Worm (Caenorhabditis elegans): ENCODE data around the gene F44E5.17.
A peak's percentile ranks its signal among the peaks of the same experiment; 100 is the strongest.

The F44E5.17 gene

DNA sequence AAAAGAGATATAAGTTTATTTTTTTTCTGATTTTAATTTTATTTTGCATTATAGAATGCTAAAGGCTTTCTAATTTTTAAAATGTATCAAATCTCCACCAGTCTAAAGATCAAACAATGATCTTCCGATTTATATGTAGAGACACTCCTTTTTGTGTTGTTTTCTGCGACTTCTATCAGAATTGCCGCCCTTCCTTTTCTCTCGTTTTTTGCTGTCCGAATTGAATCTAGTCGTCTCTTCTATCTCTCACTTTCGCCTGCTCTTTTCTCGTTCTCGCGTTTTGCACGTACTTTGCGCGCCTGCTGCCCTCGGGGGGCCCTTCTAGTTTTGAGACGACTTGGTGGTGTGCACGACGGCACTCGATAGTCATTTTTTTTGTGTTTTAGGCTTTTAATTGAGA, 24.0 kb downstream of the F44E5.17 start (continued):
- TF ChIP-seq ceh-20 (GFP tag; IDR thresholded peaks at IDR 0.05): peak; percentile 50; the same call in 1 of the 2 replicates
- peak; percentile 44 for TF ChIP-seq nhr-28 (tag; optimal IDR thresholded peaks at IDR 0.05)
- peak; percentile 31 for TF ChIP-seq T20F7.1 (GFP tag; optimal IDR thresholded peaks at IDR 0.05)
- TF ChIP-seq snpc-1.2 (GFP tag; IDR thresholded peaks at IDR 0.05): no peak
- no peak for TF ChIP-seq vab-7 (GFP tag; IDR thresholded peaks at IDR 0.05)
- peak in 1 of 2 experiments; percentile 92 for TF ChIP-seq unc-62 (GFP tag; optimal IDR thresholded peaks at IDR 0.05 in 1 of 2)
- no peak for TF ChIP-seq unc-62 (tag; optimal IDR thresholded peaks at IDR 0.05)
- no peak for TF ChIP-seq lin-38 (GFP tag; IDR thresholded peaks at IDR 0.05)
- TF ChIP-seq mes-2 (tag; optimal IDR thresholded peaks at IDR 0.05; ENCODE audit: poor library complexity, severe bottlenecking): peak; percentile 18
- no peak for TF ChIP-seq nhr-10 (tag; optimal IDR thresholded peaks at IDR 0.05)
- no peak for TF ChIP-seq nhr-237 (tag; optimal IDR thresholded peaks at IDR 0.05)
- no peak for TF ChIP-seq saeg-2 (GFP tag; IDR thresholded peaks at IDR 0.05)
- TF ChIP-seq hmg-1.1 (GFP tag; IDR thresholded peaks at IDR 0.05): peak; percentile 49; the same call in 1 of the 2 replicates
- no peak for TF ChIP-seq nhr-76 (tag; optimal IDR thresholded peaks at IDR 0.05)
- peak; percentile 100 for TF ChIP-seq aha-1 (tag)
- no peak for TF ChIP-seq zip-2 (tag; optimal IDR thresholded peaks at IDR 0.05)
- TF ChIP-seq rbr-2 (tag; optimal IDR thresholded peaks at IDR 0.05): peak; percentile 30
- TF ChIP-seq lin-15B (tag; optimal IDR thresholded peaks at IDR 0.05): no peak
- TF ChIP-seq daf-8 (GFP tag; IDR thresholded peaks at IDR 0.05): no peak
- peak; percentile 65 for TF ChIP-seq mep-1 (tag; optimal IDR thresholded peaks at IDR 0.05)
- peak; percentile 46; the same call in 1 of the 2 replicates for TF ChIP-seq zfp-3 (GFP tag; conservative IDR thresholded peaks at IDR 0.05)
- no peak for TF ChIP-seq fos-1 (tag; optimal IDR thresholded peaks at IDR 0.05)
- peak; percentile 45 for TF ChIP-seq spr-1 (tag; optimal IDR thresholded peaks at IDR 0.05)
- TF ChIP-seq ceh-82 (tag; optimal IDR thresholded peaks at IDR 0.05): no peak
- peak; percentile 36 to 55 for TF ChIP-seq mdl-1 (tag; optimal IDR thresholded peaks at IDR 0.05)

DNA sequence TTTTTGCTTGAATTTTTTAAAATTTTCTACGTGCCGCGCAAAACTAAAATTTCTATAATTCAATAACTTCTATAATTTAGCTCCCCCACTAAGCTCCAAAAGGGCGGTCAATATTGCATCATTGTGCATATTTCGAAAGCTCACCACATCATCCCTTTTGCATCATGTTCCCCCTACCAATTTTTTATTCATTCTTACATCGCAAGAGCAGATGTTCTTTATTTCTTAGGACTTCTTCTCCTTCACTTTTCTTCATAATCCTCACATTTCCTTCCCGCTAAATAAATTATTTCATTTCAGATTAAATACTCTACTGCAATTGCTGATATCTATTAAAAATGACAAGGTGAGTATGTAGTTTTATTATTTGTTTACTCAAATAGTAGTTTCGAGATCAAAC, 24.5 kb downstream of the F44E5.17 start, which contains the start of gene ldh-1:
Gene ldh-1 (plus strand): TSS at position 301 of the 400 bp plus-strand sequence.
- no peak for TF ChIP-seq nhr-102 (tag; optimal IDR thresholded peaks at IDR 0.05)
- no peak for TF ChIP-seq hlh-30 (tag; optimal IDR thresholded peaks at IDR 0.05; ENCODE audit: insufficient read depth)
- no peak for TF ChIP-seq daf-16 (GFP tag; optimal IDR thresholded peaks at IDR 0.05)
- peak; percentile 24 for TF ChIP-seq daf-16 (tag; optimal IDR thresholded peaks at IDR 0.05)
- TF ChIP-seq vab-7 (GFP tag; IDR thresholded peaks at IDR 0.05): no peak

ce11 chrII:11722164-11722563, 26.2 kb downstream of the F44E5.17 start:
- TF ChIP-seq aha-1 (tag): peak; percentile 95
- TF ChIP-seq nhr-11 (tag; optimal IDR thresholded peaks at IDR 0.05): peak; percentile 11
- TF ChIP-seq hif-1 (tag; optimal IDR thresholded peaks at IDR 0.05): peak in 1 of 2 experiments; percentile 61
- TF ChIP-seq unc-62 (GFP tag; optimal IDR thresholded peaks at IDR 0.05 in 1 of 2): peak in 1 of 2 experiments; percentile 11
- TF ChIP-seq unc-62 (tag; optimal IDR thresholded peaks at IDR 0.05): no peak
- TF ChIP-seq F49E8.2 (tag; optimal IDR thresholded peaks at IDR 0.05; ENCODE audit: borderline replicate concordance): no peak

DNA sequence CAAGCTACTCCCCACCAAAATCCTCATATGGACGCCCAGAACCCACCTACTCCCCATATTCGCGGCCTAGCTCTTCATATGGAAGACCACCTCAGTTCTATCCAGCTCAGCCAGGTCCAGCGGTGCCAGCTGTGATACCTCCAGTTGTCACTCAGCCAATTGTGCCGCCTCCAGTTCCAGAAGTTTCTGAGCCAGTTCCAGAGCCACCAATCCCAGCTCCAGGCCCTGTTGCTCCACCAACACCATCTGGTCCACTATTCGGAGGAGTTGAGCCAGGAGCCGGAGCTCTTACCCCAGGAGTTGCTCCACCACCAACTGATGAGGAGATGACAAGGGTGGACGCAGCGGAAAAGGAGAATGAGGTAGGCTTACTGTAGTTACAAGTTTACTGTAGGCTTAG, 26.8 kb downstream of the F44E5.17 start:
- TF ChIP-seq ceh-32 (tag; optimal IDR thresholded peaks at IDR 0.05; ENCODE audit: poor library complexity) (no peak), egl-43 (GFP tag; IDR thresholded peaks at IDR 0.05) (0 out of 2 replicates have a peak, but pooled peaks have one; percentile 6), set-16 (GFP tag; IDR thresholded peaks at IDR 0.05) (peak; percentile 79), saeg-2 (GFP tag; IDR thresholded peaks at IDR 0.05) (no peak), php-3 (GFP tag; IDR thresholded peaks at IDR 0.05) (0 out of 2 replicates have a peak, but pooled peaks have one; percentile 26), ceh-28 (tag; optimal IDR thresholded peaks at IDR 0.05) (no peak)

Data from whole organism, L4 larva.